Fruit fly (Drosophila melanogaster): ENCODE data around the gene CG5556.
A peak's percentile ranks its signal among the peaks of the same experiment; 100 is the strongest.

CG5556 gene

DNA sequence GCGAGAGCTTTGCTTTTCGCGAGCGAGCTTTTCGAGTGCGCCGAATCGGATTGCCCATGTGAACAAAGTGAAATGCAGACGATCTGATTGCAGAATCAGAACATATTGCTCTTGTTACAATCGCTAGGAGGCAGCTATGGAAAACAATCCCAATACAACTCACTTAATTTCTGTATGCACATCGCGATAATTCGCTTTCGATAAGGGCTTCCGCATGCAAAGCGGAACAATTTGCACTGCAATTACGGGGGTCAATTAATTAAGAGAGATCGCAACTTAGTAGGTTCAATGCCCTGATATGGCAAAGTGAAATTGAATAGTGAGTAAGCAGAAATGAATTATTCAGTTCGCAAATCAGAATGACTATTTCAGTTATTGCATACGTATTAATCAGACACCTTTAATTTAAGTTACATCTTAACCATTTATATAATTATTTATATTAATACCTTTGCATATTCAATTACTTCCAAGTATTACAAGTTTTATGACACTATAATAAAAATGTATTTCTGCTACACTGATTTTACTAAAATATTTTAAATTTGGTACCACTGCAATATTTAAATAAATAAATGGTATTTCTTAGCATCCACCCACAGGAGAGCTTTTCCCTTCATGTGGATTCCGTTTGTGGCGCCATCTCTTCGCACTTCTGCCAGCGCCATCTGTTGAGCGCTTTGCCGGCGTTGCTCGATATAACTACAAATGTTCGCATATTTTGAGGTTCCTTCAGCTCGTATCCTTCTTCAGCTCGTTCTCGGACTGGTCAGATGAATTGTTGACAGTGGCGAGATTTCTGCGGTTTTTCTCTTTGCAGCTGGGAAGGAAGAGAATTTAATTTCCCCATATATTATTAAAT, 9.3 kb upstream of the CG5556 start, which contains the start of gene NLaz (continued):
- TF ChIP-seq CG2129 (GFP tag; IDR thresholded peaks at IDR 0.05; ENCODE audit: partially characterized antibody) (no peak), grn (GFP tag; optimal IDR thresholded peaks at IDR 0.05) (no peak), ato (GFP tag; IDR thresholded peaks at IDR 0.05; ENCODE audit: partially characterized antibody) (no peak), emc (GFP tag; optimal IDR thresholded peaks at IDR 0.05) (no peak), CG10209 (GFP tag; optimal IDR thresholded peaks at IDR 0.05) (no peak), nerfin-2 (GFP tag; IDR thresholded peaks at IDR 0.05; ENCODE audit: partially characterized antibody) (no peak), Sin3A (optimal IDR thresholded peaks at IDR 0.05) (no peak), tup (GFP tag; optimal IDR thresholded peaks at IDR 0.05) (no peak), toy (GFP tag; IDR thresholded peaks at IDR 0.05) (no peak), Abd-B (GFP tag; optimal IDR thresholded peaks at IDR 0.05) (no peak), CG10543 (GFP tag; optimal IDR thresholded peaks at IDR 0.05) (no peak), dati (GFP tag; IDR thresholded peaks at IDR 0.05) (no peak), peb (GFP tag; IDR thresholded peaks at IDR 0.05) (no peak), ara (GFP tag; IDR thresholded peaks at IDR 0.05) (no peak), CG31388 (GFP tag; optimal IDR thresholded peaks at IDR 0.05) (no peak), CG15601 (tag; optimal IDR thresholded peaks at IDR 0.05) (no peak), Opbp (GFP tag; IDR thresholded peaks at IDR 0.05; ENCODE audit: partially characterized antibody) (peak; percentile 44; the same call in 1 of the 3 replicates), CG18619 (GFP tag; optimal IDR thresholded peaks at IDR 0.05) (peak; percentile 45), Dbx (GFP tag; IDR thresholded peaks at IDR 0.05) (peak; percentile 65; the same call in 1 of the 3 replicates), CG4617 (GFP tag; optimal IDR thresholded peaks at IDR 0.05; ENCODE audit: borderline replicate concordance) (peak; percentile 17), ken (GFP tag; IDR thresholded peaks at IDR 0.05) (peak; percentile 83; the same call in 2 of the 3 replicates), CG4854 (GFP tag; optimal IDR thresholded peaks at IDR 0.05) (no peak), slou (GFP tag; optimal IDR thresholded peaks at IDR 0.05) (no peak), psq (GFP tag; optimal IDR thresholded peaks at IDR 0.05) (no peak), phol (tag; optimal IDR thresholded peaks at IDR 0.05) (no peak), Hr78 (GFP tag; optimal IDR thresholded peaks at IDR 0.05) (no peak), CG3838 (GFP tag; optimal IDR thresholded peaks at IDR 0.05) (no peak), zfh1 (GFP tag; IDR thresholded peaks at IDR 0.05) (peak; percentile 73; the same call in 2 of the 3 replicates), CG8388 (GFP tag; optimal IDR thresholded peaks at IDR 0.05) (no peak), sens-2 (GFP tag; IDR thresholded peaks at IDR 0.05) (no peak), eyg (GFP tag; optimal IDR thresholded peaks at IDR 0.05) (no peak), CG12769 (tag; optimal IDR thresholded peaks at IDR 0.05) (no peak), CG10654 (GFP tag; optimal IDR thresholded peaks at IDR 0.05) (no peak), NFAT (GFP tag; IDR thresholded peaks at IDR 0.05) (peak; percentile 68), Aef1 (GFP tag; IDR thresholded peaks at IDR 0.05) (peak; percentile 52; the same call in 1 of the 3 replicates), Jarid2 (GFP tag; optimal IDR thresholded peaks at IDR 0.05) (no peak), Lhr (GFP tag; optimal IDR thresholded peaks at IDR 0.05) (peak; percentile 31), Sry-δ (GFP tag; optimal IDR thresholded peaks at IDR 0.05) (no peak), Ets97D (GFP tag; optimal IDR thresholded peaks at IDR 0.05) (peak; percentile 14), CG14860 (GFP tag; IDR thresholded peaks at IDR 0.05; ENCODE audit: partially characterized antibody) (no peak), Dek (tag; optimal IDR thresholded peaks at IDR 0.05) (no peak), Awh (GFP tag; IDR thresholded peaks at IDR 0.05) (no peak), CG4282 (GFP tag; optimal IDR thresholded peaks at IDR 0.05) (no peak), CG9876 (GFP tag; optimal IDR thresholded peaks at IDR 0.05) (no peak), Doc2 (GFP tag; IDR thresholded peaks at IDR 0.05) (no peak), cato (GFP tag; optimal IDR thresholded peaks at IDR 0.05; ENCODE audit: borderline replicate concordance) (no peak), D19B (GFP tag; optimal IDR thresholded peaks at IDR 0.05) (no peak), CG5180 (GFP tag; optimal IDR thresholded peaks at IDR 0.05) (no peak), dimm (GFP tag; IDR thresholded peaks at IDR 0.05) (no peak)

All from whole organism, embryonic.